Worm (Caenorhabditis elegans) whole organism, L4 larva: Measurements from ENCODE around the gene ceh-93.
"Not testable (repeated sequence)": the region's sequence is repeated elsewhere in the genome, so short reads cannot be mapped to it uniquely, and the experiment has no call there.

Source experiments
- F37D6.2 ChIP-seq: sonication (generic microtip); optimal IDR thresholded peaks from 2 replicates; lab custom pipeline; 2016; ENCODE audit warnings: mild to moderate bottlenecking, missing genetic modification characterization, missing compliant biosample characterization
- F49E8.2 ChIP-seq: sonication (generic microtip); optimal IDR thresholded peaks from 2 replicates; lab custom pipeline; 2016; ENCODE audit warnings: missing compliant biosample characterization, mild to moderate bottlenecking, missing genetic modification characterization, borderline replicate concordance
- R02D3.7 ChIP-seq: fragments of 150-350 bp; sonication (generic microtip); optimal IDR thresholded peaks from 3 replicates; lab custom pipeline; 2014; ENCODE audit warnings: missing biosample characterization, missing genetic modification characterization
- T20F7.1 ChIP-seq: fragments of 200-800 bp; sonication (Bioruptor generic); optimal IDR thresholded peaks from 2 replicates; lab custom pipeline; 2018; ENCODE audit warnings: mild to moderate bottlenecking, missing genetic modification characterization, missing compliant biosample characterization
- T26A8.4 ChIP-seq: fragments of 200-800 bp; sonication (Bioruptor generic); IDR thresholded peaks from 2 replicates; pipeline ENCODE4 v1.3.6; 2022; ENCODE audit warnings: missing genetic modification characterization, missing compliant biosample characterization
- Y105C5A.15 ChIP-seq: fragments of 200-800 bp; sonication (Bioruptor generic); IDR thresholded peaks from 2 replicates; pipeline ENCODE4 v1.3.6; 2022; ENCODE audit warnings: missing genetic modification characterization, missing compliant biosample characterization
- Y48G9A.11 ChIP-seq: fragments of 200-800 bp; sonication (Bioruptor generic); IDR thresholded peaks from 2 replicates; pipeline ENCODE4 v1.3.6; 2022; ENCODE audit warnings: missing genetic modification reagents, missing genetic modification characterization, missing compliant biosample characterization
- Y75B8A.6 ChIP-seq: fragments of 200-800 bp; sonication (Bioruptor generic); IDR thresholded peaks from 2 replicates; pipeline ENCODE4 v1.3.6; 2022; ENCODE audit warnings: missing genetic modification reagents, missing genetic modification characterization, missing compliant biosample characterization
- ZK337.2 ChIP-seq: fragments of 200-800 bp; sonication (Bioruptor generic); IDR thresholded peaks from 2 replicates; pipeline ENCODE4 v1.3.6; 2022; ENCODE audit warnings: missing genetic modification reagents, missing genetic modification characterization, missing compliant biosample characterization
- aha-1 ChIP-seq: fragments of 150-350 bp; peaks from one replicate; lab custom pipeline; 2014; ENCODE audit warnings: missing biosample characterization, missing genetic modification characterization
- arid-1 ChIP-seq: fragments of 200-800 bp; sonication (Bioruptor generic); conservative IDR thresholded peaks from 2 replicates; pipeline ENCODE4 v1.3.6; 2022; ENCODE audit warnings: missing genetic modification reagents, missing genetic modification characterization, missing compliant biosample characterization
- ceh-20 ChIP-seq: fragments of 200-800 bp; sonication (Bioruptor generic); IDR thresholded peaks from 2 replicates; pipeline ENCODE4 v1.3.6; 2022; ENCODE audit warnings: missing genetic modification reagents, missing genetic modification characterization, missing compliant biosample characterization
- ceh-62 ChIP-seq: sonication (generic microtip); optimal IDR thresholded peaks from 2 replicates; lab custom pipeline; 2017; ENCODE audit warnings: missing biosample characterization, missing genetic modification characterization
- ceh-82 ChIP-seq: sonication (generic microtip); optimal IDR thresholded peaks from 2 replicates; lab custom pipeline; 2017; ENCODE audit warnings: missing biosample characterization, missing genetic modification characterization
- ctbp-1 ChIP-seq: fragments of 200-800 bp; sonication (Bioruptor generic); IDR thresholded peaks from 2 replicates; pipeline ENCODE4 v1.3.6; 2022; ENCODE audit warnings: missing genetic modification reagents, missing genetic modification characterization, missing compliant biosample characterization
- dmd-6 ChIP-seq: fragments of 200-800 bp; sonication (Bioruptor generic); IDR thresholded peaks from 2 replicates; pipeline ENCODE4 v1.3.6; 2022; ENCODE audit warnings: missing genetic modification reagents, missing genetic modification characterization, missing compliant biosample characterization
- dve-1 ChIP-seq: sonication (generic microtip); optimal IDR thresholded peaks from 2 replicates; lab custom pipeline; 2017; ENCODE audit warnings: antibody characterized with exemption, mild to moderate bottlenecking, missing genetic modification characterization, missing compliant biosample characterization; ENCODE audit not compliant: insufficient read depth
- egl-43 ChIP-seq: fragments of 200-800 bp; sonication (Bioruptor generic); IDR thresholded peaks from 2 replicates; pipeline ENCODE4 v1.3.6; 2022; ENCODE audit warnings: missing genetic modification reagents, missing genetic modification characterization, missing compliant biosample characterization
- gei-8 ChIP-seq: fragments of 200-800 bp; sonication (Bioruptor generic); optimal IDR thresholded peaks from 2 replicates; lab custom pipeline; 2018; ENCODE audit warnings: mild to moderate bottlenecking, missing genetic modification characterization, missing compliant biosample characterization
- hlh-11 ChIP-seq: fragments of 200-800 bp; sonication (Bioruptor generic); optimal IDR thresholded peaks from 2 replicates; lab custom pipeline; 2018; ENCODE audit warnings: mild to moderate bottlenecking, missing genetic modification characterization, missing compliant biosample characterization
- hlh-30 ChIP-seq: sonication (generic microtip); optimal IDR thresholded peaks from 2 replicates; lab custom pipeline; 2017; ENCODE audit warnings: antibody characterized with exemption, mild to moderate bottlenecking, missing genetic modification characterization, missing compliant biosample characterization; ENCODE audit not compliant: insufficient read depth
- hmg-1.1 ChIP-seq: fragments of 200-800 bp; sonication (Bioruptor generic); IDR thresholded peaks from 2 replicates; pipeline ENCODE4 v1.3.6; 2022; ENCODE audit warnings: missing genetic modification reagents, missing genetic modification characterization, missing compliant biosample characterization
- lin-1 ChIP-seq: fragments of 200-800 bp; sonication (Bioruptor generic); IDR thresholded peaks from 2 replicates; pipeline ENCODE4 v1.3.6; 2022; ENCODE audit warnings: missing genetic modification reagents, missing genetic modification characterization, missing compliant biosample characterization
- lin-13 ChIP-seq: fragments of 150-350 bp; optimal IDR thresholded peaks from 2 replicates; lab custom pipeline; 2014; ENCODE audit warnings: missing biosample characterization, missing genetic modification reagents, missing genetic modification characterization
- lsy-2 ChIP-seq, 2 experiments: fragments of 150-350 bp in 1 of 2; sonication (generic microtip) in 1 of 2; optimal IDR thresholded peaks; 2 replicates each; lab custom pipeline; 2014 to 2017; ENCODE audit warnings: missing biosample characterization in 2 of 2, missing genetic modification characterization in 2 of 2
- madf-5 ChIP-seq, 2 experiments: fragments of 200-800 bp; sonication (Bioruptor generic); IDR thresholded peaks; 2 replicates each; pipeline ENCODE4 v1.3.6; 2022; ENCODE audit warnings: missing compliant biosample characterization in 2 of 2, missing genetic modification characterization in 2 of 2
- madf-9 ChIP-seq: fragments of 200-800 bp; sonication (Bioruptor generic); conservative IDR thresholded peaks from 2 replicates; pipeline ENCODE4 v1.3.6; 2022; ENCODE audit warnings: missing genetic modification reagents, missing genetic modification characterization, missing compliant biosample characterization
- mdl-1 ChIP-seq, 2 experiments: fragments of 150-350 bp in 1 of 2; sonication (generic microtip) in 1 of 2; optimal IDR thresholded peaks; 2 replicates each; lab custom pipeline; 2014 to 2017; ENCODE audit warnings: missing biosample characterization in 2 of 2, missing genetic modification characterization in 2 of 2
- mep-1 ChIP-seq: fragments of 150-350 bp; sonication (generic microtip); optimal IDR thresholded peaks from 3 replicates; lab custom pipeline; 2014; ENCODE audit warnings: missing biosample characterization, missing genetic modification characterization
- mes-2 ChIP-seq: sonication (generic microtip); optimal IDR thresholded peaks from 2 replicates; lab custom pipeline; 2016; ENCODE audit warnings: missing genotype, mild to moderate bottlenecking, missing genetic modification characterization, missing compliant biosample characterization; ENCODE audit not compliant: poor library complexity, severe bottlenecking
- mxl-2 ChIP-seq: fragments of 200-800 bp; sonication (Bioruptor generic); conservative IDR thresholded peaks from 2 replicates; pipeline ENCODE4 v1.3.6; 2022; ENCODE audit warnings: missing genetic modification reagents, missing genetic modification characterization, missing compliant biosample characterization
- nhr-28 ChIP-seq: fragments of 150-350 bp; optimal IDR thresholded peaks from 2 replicates; lab custom pipeline; 2014; ENCODE audit warnings: missing biosample characterization, missing genetic modification characterization
- nhr-41 ChIP-seq: fragments of 200-800 bp; sonication (Bioruptor generic); IDR thresholded peaks from 2 replicates; pipeline ENCODE4 v1.3.6; 2022; ENCODE audit warnings: missing genetic modification reagents, missing genetic modification characterization, missing compliant biosample characterization
- nhr-42 ChIP-seq: fragments of 200-800 bp; sonication (Bioruptor generic); IDR thresholded peaks from 2 replicates; pipeline ENCODE4 v1.3.6; 2022; ENCODE audit warnings: missing genetic modification characterization, missing compliant biosample characterization
- nhr-48 ChIP-seq: sonication (generic microtip); optimal IDR thresholded peaks from 2 replicates; lab custom pipeline; 2016; ENCODE audit warnings: mild to moderate bottlenecking, missing genetic modification characterization, missing compliant biosample characterization
- nhr-76 ChIP-seq: fragments of 150-350 bp; optimal IDR thresholded peaks from 2 replicates; lab custom pipeline; 2014; ENCODE audit warnings: missing biosample characterization, missing genetic modification characterization
- pha-4 ChIP-seq, 2 experiments: fragments of 150-350 bp in 1 of 2; fragments of 200-800 bp in 1 of 2; sonication (Bioruptor generic) in 1 of 2; IDR thresholded peaks in 1 of 2; optimal IDR thresholded peaks in 1 of 2; 2 replicates each; pipeline versions ENCODE4 v1.3.6 to Lab custom; 2014 to 2022; ENCODE audit warnings: missing genetic modification characterization in 2 of 2, missing genetic modification reagents in 2 of 2, missing biosample characterization in 1 of 2, missing compliant biosample characterization in 1 of 2
- sdz-12 ChIP-seq: fragments of 200-800 bp; sonication (Bioruptor generic); optimal IDR thresholded peaks from 2 replicates; lab custom pipeline; 2018; ENCODE audit warnings: mild to moderate bottlenecking, missing genetic modification characterization, missing compliant biosample characterization
- skn-1 ChIP-seq: fragments of 150-350 bp; optimal IDR thresholded peaks from 2 replicates; lab custom pipeline; 2014; ENCODE audit warnings: missing biosample characterization, missing genetic modification characterization
- snpc-1.2 ChIP-seq: fragments of 200-800 bp; sonication (Bioruptor generic); IDR thresholded peaks from 2 replicates; pipeline ENCODE4 v1.3.6; 2022; ENCODE audit warnings: missing genetic modification reagents, missing genetic modification characterization, missing compliant biosample characterization
- spr-1 ChIP-seq: sonication (generic microtip); optimal IDR thresholded peaks from 2 replicates; lab custom pipeline; 2016; ENCODE audit warnings: mild to moderate bottlenecking, missing genetic modification characterization, missing compliant biosample characterization
- unc-62 ChIP-seq, 3 experiments: fragments of 150-350 bp in 1 of 3; sonication (generic microtip); optimal IDR thresholded peaks in 2 of 3; peaks in 1 of 3; 1 replicate in 1 of 3; 2 replicates in 2 of 3; lab custom pipeline; 2014 to 2017; ENCODE audit warnings: missing biosample characterization in 3 of 3, missing genetic modification characterization in 3 of 3, missing genetic modification reagents in 3 of 3, missing genotype in 1 of 3
- vab-7 ChIP-seq: fragments of 200-800 bp; sonication (Bioruptor generic); IDR thresholded peaks from 2 replicates; pipeline ENCODE4 v1.3.6; 2022; ENCODE audit warnings: missing genetic modification reagents, missing genetic modification characterization, missing compliant biosample characterization
- zip-11 ChIP-seq: fragments of 200-800 bp; sonication (Bioruptor generic); IDR thresholded peaks from 2 replicates; pipeline ENCODE4 v1.3.6; 2022; ENCODE audit warnings: missing genetic modification characterization, missing compliant biosample characterization
- ztf-7 ChIP-seq: fragments of 150-350 bp; optimal IDR thresholded peaks from 2 replicates; lab custom pipeline; 2014; ENCODE audit warnings: missing biosample characterization, missing genetic modification characterization

ceh-93 gene

DNA sequence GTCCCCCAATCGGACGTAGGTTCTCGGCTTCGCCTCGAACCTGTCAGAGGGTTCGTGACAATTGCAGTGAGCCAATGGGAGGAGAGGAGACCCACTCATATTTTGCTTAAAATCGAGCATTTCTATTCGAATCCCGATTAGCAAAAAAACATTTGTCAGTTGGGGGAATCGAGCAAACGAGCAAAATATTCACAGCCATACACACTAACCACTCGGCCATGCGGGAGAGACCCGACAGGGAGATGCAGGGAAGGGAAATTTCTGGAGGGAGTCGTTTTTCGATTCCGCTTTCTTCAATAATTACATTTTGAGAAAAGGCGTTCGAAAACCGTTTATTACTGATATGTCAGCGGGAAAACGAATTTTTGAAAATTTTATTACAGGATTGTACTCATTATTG lies 37.2 kb downstream of the ceh-93 start (continued):
- 0 out of 2 replicates have a peak, but pooled peaks have one; percentile 33 for TF ChIP-seq mxl-2 (GFP tag; lab: Robert Waterston, UW)
- peak; percentile 85 for TF ChIP-seq pha-4 (GFP tag; IDR thresholded peaks at IDR 0.05; lab: Robert Waterston, UW)
- TF ChIP-seq pha-4 (tag; optimal IDR thresholded peaks at IDR 0.05; lab: Kevin White, UChicago), result not testable (repeated sequence)
- TF ChIP-seq hmg-1.1, result peak; percentile 70
- TF ChIP-seq T26A8.4 (GFP tag; lab: Robert Waterston, UW), result peak; percentile 75
- 0 out of 2 replicates have a peak, but pooled peaks have one; percentile 53 for TF ChIP-seq nhr-42 (GFP tag; lab: Robert Waterston, UW)
- TF ChIP-seq vab-7 (GFP tag; lab: Robert Waterston, UW), result peak; percentile 79
- TF ChIP-seq Y48G9A.11 (GFP tag; lab: Robert Waterston, UW), result 0 out of 2 replicates have a peak, but pooled peaks have one; percentile 54
- 0 out of 2 replicates have a peak, but pooled peaks have one; percentile 22 for TF ChIP-seq zip-11 (GFP tag; lab: Robert Waterston, UW)
- peak; percentile 68; the same call in 1 of the 2 replicates for TF ChIP-seq ZK337.2 (GFP tag; lab: Robert Waterston, UW)
- TF ChIP-seq nhr-41 (GFP tag; lab: Robert Waterston, UW), result peak; percentile 67; the same call in 1 of the 2 replicates
- 0 out of 2 replicates have a peak, but pooled peaks have one; percentile 54 for TF ChIP-seq Y75B8A.6
- peak; percentile 85 for TF ChIP-seq arid-1
- TF ChIP-seq egl-43, result peak; percentile 94
- peak; percentile 77 for TF ChIP-seq ctbp-1 (GFP tag; lab: Robert Waterston, UW)
- peak; percentile 74 for TF ChIP-seq lin-1 (GFP tag; lab: Robert Waterston, UW)

DNA sequence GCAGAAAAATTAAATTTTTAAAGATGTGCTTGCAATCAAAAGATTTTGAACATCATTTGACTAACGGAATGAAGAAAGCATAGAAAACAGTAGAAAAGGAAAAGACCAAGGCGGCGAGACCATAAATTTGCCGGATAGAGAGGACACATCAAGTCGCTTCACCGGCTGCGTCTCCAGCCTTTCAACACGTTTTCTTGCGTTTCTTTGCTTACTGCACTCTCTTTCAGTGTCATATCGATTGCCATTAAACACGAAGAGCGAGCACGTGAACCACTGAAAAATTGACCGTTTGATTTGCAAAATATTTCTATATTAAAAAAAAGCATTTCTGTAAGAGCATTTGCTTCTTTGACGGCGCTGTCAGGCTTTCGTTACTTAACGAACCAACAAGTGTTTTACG lies 40.5 kb downstream of the ceh-93 start:
- TF ChIP-seq mes-2 (peak; percentile 15), ceh-82 (tag; lab: Kevin White, UChicago) (no peak), F37D6.2 (no peak), ztf-7 (no peak), sdz-12 (GFP tag; lab: Kevin White, UChicago) (no peak), pha-4 (GFP tag; IDR thresholded peaks at IDR 0.05; lab: Robert Waterston, UW) (no peak), pha-4 (tag; optimal IDR thresholded peaks at IDR 0.05; lab: Kevin White, UChicago) (no peak), mxl-2 (GFP tag; lab: Robert Waterston, UW) (no peak), madf-5 (GFP tag; IDR thresholded peaks at IDR 0.05; lab: Robert Waterston, UW) (no peak), dve-1 (tag; lab: Kevin White, UChicago) (peak; percentile 19), R02D3.7 (tag; lab: Kevin White, UChicago) (no peak), madf-9 (no peak), dmd-6 (GFP tag; lab: Robert Waterston, UW) (peak; percentile 31; the same call in 1 of the 2 replicates), ceh-62 (tag; lab: Kevin White, UChicago) (no peak), aha-1 (tag; lab: Kevin White, UChicago) (peak; percentile 17), nhr-28 (tag; lab: Kevin White, UChicago) (peak; percentile 9), gei-8 (GFP tag; lab: Kevin White, UChicago) (no peak), Y105C5A.15 (GFP tag; lab: Robert Waterston, UW) (no peak), skn-1 (no peak), ceh-20 (GFP tag; lab: Robert Waterston, UW) (no peak), egl-43 (0 out of 2 replicates have a peak, but pooled peaks have one; percentile 14), mep-1 (tag; lab: Kevin White, UChicago) (peak; percentile 17), Y48G9A.11 (GFP tag; lab: Robert Waterston, UW) (no peak), hlh-11 (peak; percentile 27), unc-62 (GFP tag; optimal IDR thresholded peaks at IDR 0.05 in 1 of 2; lab: Kevin White, UChicago) (peak in 1 of 2 experiments; percentile 54), unc-62 (tag; optimal IDR thresholded peaks at IDR 0.05; lab: Kevin White, UChicago) (no peak), spr-1 (tag; lab: Kevin White, UChicago) (no peak), hlh-30 (tag; lab: Kevin White, UChicago) (peak; percentile 70), mdl-1 (tag; optimal IDR thresholded peaks at IDR 0.05; lab: Kevin White, UChicago) (peak; percentile 19 to 74), hmg-1.1 (0 out of 2 replicates have a peak, but pooled peaks have one; percentile 20), nhr-76 (tag; lab: Kevin White, UChicago) (no peak), nhr-48 (no peak), T20F7.1 (GFP tag; lab: Kevin White, UChicago) (no peak), snpc-1.2 (GFP tag; lab: Robert Waterston, UW) (no peak), F49E8.2 (tag; lab: Kevin White, UChicago) (no peak), Y75B8A.6 (no peak), lin-13 (GFP tag; lab: Kevin White, UChicago) (no peak), lsy-2 (tag; optimal IDR thresholded peaks at IDR 0.05; lab: Kevin White, UChicago) (peak in 1 of 2 experiments; percentile 49), ZK337.2 (GFP tag; lab: Robert Waterston, UW) (no peak)
